Worm (Caenorhabditis elegans): ENCODE measurements around the gene srz-83.

DNA sequence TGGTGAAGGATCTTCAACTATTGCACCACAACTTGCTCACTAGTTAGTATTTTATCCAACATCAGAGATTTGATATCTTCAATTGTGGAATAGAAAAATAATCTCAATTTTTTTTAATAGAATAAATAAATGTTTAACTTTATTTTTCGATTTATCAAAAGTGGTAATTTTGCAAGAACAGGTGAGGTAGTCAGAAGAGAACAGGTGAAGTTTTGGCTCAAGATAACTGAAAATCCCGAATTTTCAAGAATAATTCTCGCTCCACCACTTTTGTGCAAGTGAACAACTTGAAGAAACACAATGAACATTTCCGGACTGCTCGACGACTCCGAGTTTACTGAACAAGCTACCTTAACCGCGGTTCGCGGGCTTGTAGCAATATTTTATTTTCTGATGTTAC lies 12.8 kb upstream of the srz-83 start, which contains the start of gene srz-78:
- TF ChIP-seq ceh-6 (GFP tag; optimal IDR thresholded peaks at IDR 0.05): no peak
- no peak for TF ChIP-seq unc-86 (tag; optimal IDR thresholded peaks at IDR 0.05)
- TF ChIP-seq fax-1 (tag; optimal IDR thresholded peaks at IDR 0.05): no peak
- no peak for TF ChIP-seq unc-55 (GFP tag; optimal IDR thresholded peaks at IDR 0.05)
- TF ChIP-seq pax-1 (tag; optimal IDR thresholded peaks at IDR 0.05): no peak
- TF ChIP-seq fkh-10 (GFP tag; optimal IDR thresholded peaks at IDR 0.05): no peak
- no peak for TF ChIP-seq ets-4 (tag; optimal IDR thresholded peaks at IDR 0.05)
- no peak for TF ChIP-seq ceh-9 (tag; optimal IDR thresholded peaks at IDR 0.05)
- no peak for TF ChIP-seq ref-2 (tag; optimal IDR thresholded peaks at IDR 0.05)
- TF ChIP-seq elt-2 (tag; optimal IDR thresholded peaks at IDR 0.05): no peak
- no peak for TF ChIP-seq nfya-1 (tag; optimal IDR thresholded peaks at IDR 0.05)
- no peak for TF ChIP-seq zip-5 (tag; optimal IDR thresholded peaks at IDR 0.05)
